Fruit fly (Drosophila melanogaster): ENCODE measurements around the gene mthl2.

DNA sequence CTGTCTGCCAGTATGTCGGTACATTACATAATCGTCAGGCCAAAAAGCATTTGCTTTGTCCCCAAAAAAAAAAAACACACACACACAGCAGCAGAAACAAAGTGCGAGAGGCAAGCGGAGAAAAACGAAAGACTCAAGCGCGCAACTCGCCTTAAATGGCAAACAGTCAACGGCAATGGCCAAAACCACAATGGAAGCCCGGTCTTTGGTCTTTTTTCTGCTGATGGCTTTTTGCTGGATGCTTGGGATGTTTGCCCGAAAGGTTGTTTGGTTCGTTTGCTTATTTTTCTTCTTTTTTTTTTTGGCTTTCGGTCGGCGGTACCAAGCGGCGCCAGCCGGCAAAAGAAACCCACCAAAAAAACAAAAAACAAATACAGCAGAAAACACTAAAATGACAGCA is 33.5 kb upstream of the mthl2 start:
- TF ChIP-seq psq (GFP tag; optimal IDR thresholded peaks at IDR 0.05), result peak; percentile 43
- TF ChIP-seq pan (optimal IDR thresholded peaks at IDR 0.05), result no peak
- TF ChIP-seq h (GFP tag; optimal IDR thresholded peaks at IDR 0.05), result no peak
- no peak for TF ChIP-seq Myc (optimal IDR thresholded peaks at IDR 0.05)
- TF ChIP-seq ey (GFP tag; optimal IDR thresholded peaks at IDR 0.05), result no peak
- TF ChIP-seq HLH106 (tag; optimal IDR thresholded peaks at IDR 0.05), result no peak
- TF ChIP-seq Hr83 (GFP tag; optimal IDR thresholded peaks at IDR 0.05; ENCODE audit: poor library complexity, severe bottlenecking), result no peak
- TF ChIP-seq Abd-B (GFP tag; optimal IDR thresholded peaks at IDR 0.05), result no peak
- TF ChIP-seq lola (GFP tag; optimal IDR thresholded peaks at IDR 0.05), result no peak
